Fruit fly (Drosophila melanogaster) whole organism, embryonic: ENCODE data around the gene sni.

Experiments
- Bgb ChIP-seq: fragments of 200-800 bp; sonication (Bioruptor generic); IDR thresholded peaks from 2 replicates; pipeline ENCODE4 v1.3.6; 2022; ENCODE audit warnings: missing biosample characterization, missing genetic modification characterization; ENCODE audit not compliant: partially characterized antibody
- CG10565 ChIP-seq: fragments of 200-800 bp; sonication (Bioruptor generic); optimal IDR thresholded peaks from 3 replicates; lab custom pipeline; 2016; ENCODE audit warnings: missing biosample characterization, mild to moderate bottlenecking, missing genetic modification characterization
- CG15269 ChIP-seq: fragments of 200-800 bp; sonication (Bioruptor generic); optimal IDR thresholded peaks from 2 replicates; lab custom pipeline; 2018; ENCODE audit warnings: missing biosample characterization, mild to moderate bottlenecking, missing genetic modification characterization, moderate library complexity
- CG17912 ChIP-seq: fragments of 200-800 bp; sonication (Bioruptor generic); optimal IDR thresholded peaks from 2 replicates; lab custom pipeline; 2018; ENCODE audit warnings: missing biosample characterization, mild to moderate bottlenecking, missing genetic modification characterization
- CG18476 ChIP-seq: fragments of 200-800 bp; sonication (Bioruptor generic); optimal IDR thresholded peaks from 2 replicates; lab custom pipeline; 2016; ENCODE audit warnings: missing biosample characterization, mild to moderate bottlenecking, missing genetic modification characterization
- CG2202 ChIP-seq: fragments of 200-800 bp; sonication (Bioruptor generic); optimal IDR thresholded peaks from 2 replicates; lab custom pipeline; 2018; ENCODE audit warnings: missing biosample characterization, mild to moderate bottlenecking, missing genetic modification characterization
- CG4404 ChIP-seq: fragments of 200-800 bp; sonication (Bioruptor generic); IDR thresholded peaks from 2 replicates; pipeline ENCODE4 v1.3.6; 2022; ENCODE audit warnings: missing biosample characterization, missing genetic modification characterization
- CG6654 ChIP-seq: fragments of 200-800 bp; sonication (Bioruptor generic); optimal IDR thresholded peaks from 2 replicates; lab custom pipeline; 2017; ENCODE audit warnings: missing biosample characterization, mild to moderate bottlenecking, missing genetic modification characterization
- CG7372 ChIP-seq: fragments of 200-800 bp; sonication (Bioruptor generic); IDR thresholded peaks from 2 replicates; pipeline ENCODE4 v1.3.6; 2022; ENCODE audit warnings: missing biosample characterization, missing genetic modification characterization
- CG7963 ChIP-seq: fragments of 200-800 bp; sonication (Bioruptor generic); IDR thresholded peaks from 3 replicates; pipeline ENCODE4 v1.3.6; 2022; ENCODE audit warnings: missing biosample characterization, missing genetic modification characterization; ENCODE audit not compliant: partially characterized antibody
- CG9609 ChIP-seq: fragments of 200-800 bp; sonication (Bioruptor generic); optimal IDR thresholded peaks from 3 replicates; lab custom pipeline; 2016; ENCODE audit warnings: missing biosample characterization, missing genetic modification characterization
- CkIIα-i1 ChIP-seq: fragments of 200-800 bp; sonication (Bioruptor generic); IDR thresholded peaks from 2 replicates; pipeline ENCODE4 v1.3.6; 2022; ENCODE audit warnings: missing biosample characterization, missing genetic modification characterization
- GATAe ChIP-seq: fragments of 200-800 bp; sonication (Bioruptor generic); conservative IDR thresholded peaks from 2 replicates; pipeline ENCODE4 v1.3.6; 2022; ENCODE audit warnings: missing biosample characterization, missing genetic modification characterization
- Gsc ChIP-seq: fragments of 200-800 bp; sonication (Bioruptor generic); IDR thresholded peaks from 2 replicates; pipeline ENCODE4 v1.3.6; 2022; ENCODE audit warnings: missing biosample characterization, missing genetic modification characterization
- Jarid2 ChIP-seq: fragments of 200-800 bp; sonication (Bioruptor generic); optimal IDR thresholded peaks from 3 replicates; lab custom pipeline; 2017; ENCODE audit warnings: mild to moderate bottlenecking, missing biosample characterization, missing genetic modification reagents, missing genetic modification characterization
- Opbp ChIP-seq: fragments of 200-800 bp; sonication (Bioruptor generic); IDR thresholded peaks from 3 replicates; pipeline ENCODE4 v1.3.6; 2022; ENCODE audit warnings: missing biosample characterization, missing genetic modification characterization; ENCODE audit not compliant: partially characterized antibody
- cad ChIP-seq: fragments of >200 bp; optimal IDR thresholded peaks from 2 replicates; lab custom pipeline; 2017; ENCODE audit warnings: missing biosample characterization, missing genetic modification characterization
- dimm ChIP-seq: fragments of 200-800 bp; sonication (Bioruptor generic); IDR thresholded peaks from 2 replicates; pipeline ENCODE4 v1.3.6; 2022; ENCODE audit warnings: missing biosample characterization, missing genetic modification characterization
- grn ChIP-seq: fragments of 200-800 bp; sonication (Bioruptor generic); optimal IDR thresholded peaks from 3 replicates; lab custom pipeline; 2017; ENCODE audit warnings: missing biosample characterization, missing genetic modification characterization
- ham ChIP-seq: fragments of 200-800 bp; sonication (Bioruptor generic); IDR thresholded peaks from 2 replicates; pipeline ENCODE4 v1.3.6; 2022; ENCODE audit warnings: missing biosample characterization, missing genetic modification characterization
- odd ChIP-seq: fragments of 200-800 bp; sonication (Bioruptor generic); optimal IDR thresholded peaks from 2 replicates; lab custom pipeline; 2017; ENCODE audit warnings: missing biosample characterization, mild to moderate bottlenecking, missing genetic modification characterization
- sob ChIP-seq: fragments of 200-800 bp; sonication (Bioruptor generic); IDR thresholded peaks from 2 replicates; pipeline ENCODE4 v1.3.6; 2022; ENCODE audit warnings: missing biosample characterization, missing genetic modification characterization
- wek ChIP-seq: fragments of 200-800 bp; sonication (Bioruptor generic); optimal IDR thresholded peaks from 3 replicates; lab custom pipeline; 2018; ENCODE audit warnings: missing biosample characterization, mild to moderate bottlenecking, missing genetic modification characterization, moderate library complexity

sni gene

DNA sequence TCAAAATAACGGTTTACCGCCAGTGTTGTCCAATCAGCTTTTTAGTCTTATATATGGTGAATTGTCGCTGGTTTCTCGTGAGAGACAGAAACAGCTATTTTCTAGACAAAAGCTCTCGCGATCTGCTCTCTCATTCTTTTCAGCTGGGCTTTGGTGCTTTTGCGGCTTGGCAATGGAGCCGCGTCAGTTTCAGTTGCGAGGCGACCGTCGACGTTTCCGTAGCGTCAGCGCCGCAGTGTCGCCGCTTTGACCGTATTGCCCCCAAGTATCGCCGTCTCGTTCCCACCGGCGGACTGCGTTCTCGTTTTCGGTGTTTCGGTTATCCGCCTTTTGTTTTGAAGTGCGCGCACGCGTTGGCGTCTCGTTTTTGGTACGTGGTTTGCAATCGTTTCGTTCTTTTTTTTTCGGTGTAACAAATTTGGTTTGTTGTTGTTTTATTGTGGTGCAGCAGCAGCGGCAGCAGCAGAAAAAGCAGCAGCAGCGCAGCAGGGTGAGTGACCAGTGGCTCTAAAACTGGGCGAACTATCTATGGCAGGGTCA, 50.7 kb downstream of the sni start (continued):
- TF ChIP-seq CG15269 (tag; lab: Kevin White, UChicago) (no peak), CG7372 (GFP tag; lab: Robert Waterston, UW) (no peak), Gsc (no peak), CkIIα-i1 (no peak; the same call in 1 of the 2 replicates), ham (GFP tag; lab: Robert Waterston, UW) (no peak), dimm (no peak), CG9609 (GFP tag; lab: Kevin White, UChicago) (no peak), Jarid2 (GFP tag; lab: Kevin White, UChicago) (peak; percentile 95), CG7963 (no peak), CG4404 (GFP tag; lab: Robert Waterston, UW) (no peak), CG10565 (GFP tag; lab: Kevin White, UChicago) (no peak), CG18476 (GFP tag; lab: Kevin White, UChicago) (no peak), CG2202 (tag; lab: Kevin White, UChicago) (no peak)
- TF ChIP-seq, all 482 proteins: peak for 94

DNA sequence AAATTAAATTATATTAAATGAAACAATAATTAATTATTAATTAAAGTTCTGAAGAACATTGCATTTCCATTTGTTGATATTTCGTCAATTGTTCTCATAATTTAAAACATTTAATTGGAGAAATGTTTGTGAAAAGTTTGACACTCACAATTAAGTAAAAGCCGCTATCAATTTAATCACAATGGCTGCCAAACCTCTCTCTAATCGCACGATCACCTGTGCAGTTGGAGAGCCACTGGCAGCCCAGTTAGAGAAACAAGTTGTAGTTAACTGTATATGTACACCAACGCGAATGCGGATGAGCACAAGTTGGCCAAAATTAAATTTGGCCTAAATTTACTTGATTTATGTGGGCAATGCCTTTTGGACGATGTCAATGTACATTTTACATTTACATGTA, 51.6 kb downstream of the sni start:
- TF ChIP-seq cad (GFP tag; lab: Kevin White, UChicago) = peak; percentile 91
- TF ChIP-seq grn (GFP tag; lab: Kevin White, UChicago) = peak; percentile 72
- 0 out of 2 replicates have a peak, but pooled peaks have one; percentile 14 for TF ChIP-seq Bgb
- TF ChIP-seq GATAe (GFP tag; lab: Robert Waterston, UW) = peak; percentile 32; the same call in 1 of the 2 replicates
- peak; percentile 98 for TF ChIP-seq CG6654 (GFP tag; lab: Kevin White, UChicago)
- TF ChIP-seq CG17912 (GFP tag; lab: Kevin White, UChicago) = no peak
- TF ChIP-seq odd = no peak
- no peak for TF ChIP-seq wek (GFP tag; lab: Kevin White, UChicago)
- TF ChIP-seq sob (GFP tag; lab: Robert Waterston, UW) = no peak
- 0 out of 3 replicates have a peak, but pooled peaks have one; percentile 33 for TF ChIP-seq Opbp (GFP tag; lab: Robert Waterston, UW)
- TF ChIP-seq, all 482 proteins: peak for 6
